Fruit fly (Drosophila melanogaster) Kc167 (cell line): ENCODE results near the gene Ku80.

Experiments
- Myc ChIP-seq: fragments of >200 bp; optimal IDR thresholded peaks from 2 replicates; lab custom pipeline; 2017; ENCODE audit warnings: missing external identifiers
- Sin3A ChIP-seq: fragments of >200 bp; optimal IDR thresholded peaks from 2 replicates; lab custom pipeline; 2018; ENCODE audit warnings: missing external identifiers
- h ChIP-seq: fragments of >200 bp; optimal IDR thresholded peaks from 3 replicates; lab custom pipeline; 2018; ENCODE audit warnings: missing external identifiers
- insv ChIP-seq: fragments of >200 bp; optimal IDR thresholded peaks from 3 replicates; lab custom pipeline; 2018; ENCODE audit warnings: missing external identifiers
- psq ChIP-seq: fragments of >200 bp; optimal IDR thresholded peaks from 2 replicates; lab custom pipeline; 2017; ENCODE audit warnings: missing external identifiers
- ttk ChIP-seq: sonication (Bioruptor generic); optimal IDR thresholded peaks from 2 replicates; lab custom pipeline; 2017; ENCODE audit warnings: missing external identifiers

DNA sequence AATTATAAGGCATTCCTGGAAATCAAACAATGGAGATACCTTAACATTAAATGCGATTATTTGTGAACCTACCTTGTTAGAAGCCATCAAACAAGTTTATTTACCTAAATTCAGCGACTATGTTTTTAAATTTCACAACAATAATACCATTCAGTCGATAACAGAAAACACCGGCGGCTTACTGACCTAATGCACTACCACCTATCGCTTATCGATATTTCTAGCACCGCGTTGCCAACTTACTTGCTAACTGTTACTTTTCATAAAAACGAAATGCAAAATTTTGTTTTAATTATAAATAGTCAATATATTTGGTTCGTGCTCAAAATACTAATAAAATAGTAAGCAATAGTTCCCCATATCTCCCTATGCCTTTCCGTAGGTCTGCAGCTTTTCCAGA, at the start of gene Ku80:
- no peak for TF ChIP-seq h
- TF ChIP-seq Myc = no peak
- no peak for TF ChIP-seq insv
- no peak for TF ChIP-seq psq
- no peak for TF ChIP-seq ttk (lab: Kevin White, UChicago)
- no peak for TF ChIP-seq Sin3A (lab: Kevin White, UChicago)
